Worm (Caenorhabditis elegans) whole organism, L3 larva: ENCODE measurements around the gene nos-1.

Experiments used
- R02D3.7 ChIP-seq: fragments of 150-350 bp; optimal IDR thresholded peaks from 2 replicates; lab custom pipeline; 2014; ENCODE audit warnings: missing biosample characterization, missing genetic modification characterization
- ZK546.5 ChIP-seq: sonication (generic microtip); optimal IDR thresholded peaks from 2 replicates; lab custom pipeline; 2017; ENCODE audit warnings: missing biosample characterization, missing genetic modification characterization
- aly-2 ChIP-seq: fragments of 150-350 bp; optimal IDR thresholded peaks from 2 replicates; lab custom pipeline; 2014; ENCODE audit warnings: missing biosample characterization, missing genetic modification characterization
- ama-1 ChIP-seq: fragments of 150-350 bp; optimal IDR thresholded peaks from 2 replicates; lab custom pipeline; 2018
- ceh-16 ChIP-seq: sonication (generic microtip); optimal IDR thresholded peaks from 2 replicates; lab custom pipeline; 2017; ENCODE audit warnings: missing biosample characterization, missing genetic modification characterization
- ceh-28 ChIP-seq: fragments of 150-350 bp; optimal IDR thresholded peaks from 2 replicates; lab custom pipeline; 2014; ENCODE audit warnings: missing biosample characterization, missing genetic modification reagents, missing genetic modification characterization
- ceh-9 ChIP-seq: sonication (generic microtip); optimal IDR thresholded peaks from 2 replicates; lab custom pipeline; 2018; ENCODE audit warnings: missing biosample characterization, missing genetic modification characterization
- daf-12 ChIP-seq: fragments of 150-350 bp; optimal IDR thresholded peaks from 2 replicates; lab custom pipeline; 2014; ENCODE audit warnings: missing biosample characterization, missing genetic modification reagents, missing genetic modification characterization
- egl-27 ChIP-seq: sonication (generic microtip); optimal IDR thresholded peaks from 4 replicates; lab custom pipeline; 2017; ENCODE audit warnings: missing biosample characterization, missing genetic modification reagents, missing genetic modification characterization
- egl-5 ChIP-seq: fragments of 150-350 bp; optimal IDR thresholded peaks from 2 replicates; lab custom pipeline; 2017; ENCODE audit warnings: missing biosample characterization, missing genetic modification reagents, missing genetic modification characterization, inconsistent platforms
- elt-1 ChIP-seq: fragments of 150-350 bp; optimal IDR thresholded peaks from 2 replicates; lab custom pipeline; 2014; ENCODE audit warnings: missing biosample characterization, missing genetic modification characterization
- elt-2 ChIP-seq: sonication (generic microtip); optimal IDR thresholded peaks from 2 replicates; lab custom pipeline; 2016; ENCODE audit warnings: missing genetic modification reagents, mild to moderate bottlenecking, missing genetic modification characterization, missing compliant biosample characterization
- fkh-10 ChIP-seq: sonication (generic microtip); optimal IDR thresholded peaks from 2 replicates; lab custom pipeline; 2017; ENCODE audit warnings: missing biosample characterization, missing genetic modification reagents, missing genetic modification characterization
- fkh-2 ChIP-seq: fragments of 150-350 bp; optimal IDR thresholded peaks from 2 replicates; lab custom pipeline; 2014; ENCODE audit warnings: missing biosample characterization, missing genetic modification reagents, missing genetic modification characterization
- fos-1 ChIP-seq: fragments of 150-350 bp; optimal IDR thresholded peaks from 2 replicates; lab custom pipeline; 2014; ENCODE audit warnings: missing biosample characterization, missing genetic modification characterization
- jun-1 ChIP-seq: fragments of 150-350 bp; optimal IDR thresholded peaks from 2 replicates; lab custom pipeline; 2014; ENCODE audit warnings: missing biosample characterization, missing genetic modification reagents, missing genetic modification characterization
- lin-15B ChIP-seq: fragments of 150-350 bp; optimal IDR thresholded peaks from 2 replicates; lab custom pipeline; 2014; ENCODE audit warnings: missing biosample characterization, missing genetic modification characterization
- lsy-12 ChIP-seq: sonication (generic microtip); optimal IDR thresholded peaks from 2 replicates; lab custom pipeline; 2016; ENCODE audit warnings: mild to moderate bottlenecking, missing genetic modification characterization, missing compliant biosample characterization
- mdl-1 ChIP-seq: fragments of 150-350 bp; optimal IDR thresholded peaks from 2 replicates; lab custom pipeline; 2014; ENCODE audit warnings: missing biosample characterization, missing genetic modification characterization
- nfya-1 ChIP-seq: sonication (generic microtip); optimal IDR thresholded peaks from 2 replicates; lab custom pipeline; 2017; ENCODE audit warnings: missing genetic modification characterization, mild to moderate bottlenecking, missing compliant biosample characterization, antibody characterized with exemption, moderate library complexity; ENCODE audit not compliant: insufficient read depth
- nhr-23 ChIP-seq: fragments of 150-350 bp; optimal IDR thresholded peaks from 2 replicates; lab custom pipeline; 2014; ENCODE audit warnings: missing biosample characterization, missing genetic modification reagents, missing genetic modification characterization
- nhr-237 ChIP-seq: fragments of 150-350 bp; optimal IDR thresholded peaks from 2 replicates; lab custom pipeline; 2014; ENCODE audit warnings: missing biosample characterization, missing genetic modification characterization
- nhr-25 ChIP-seq: sonication (generic microtip); optimal IDR thresholded peaks from 2 replicates; lab custom pipeline; 2017; ENCODE audit warnings: missing biosample characterization, missing genetic modification characterization
- nhr-43 ChIP-seq: sonication (generic microtip); optimal IDR thresholded peaks from 2 replicates; lab custom pipeline; 2016; ENCODE audit warnings: mild to moderate bottlenecking, missing genetic modification characterization, missing compliant biosample characterization; ENCODE audit not compliant: poor library complexity, severe bottlenecking
- nhr-67 ChIP-seq: fragments of 150-350 bp; optimal IDR thresholded peaks from 2 replicates; lab custom pipeline; 2014; ENCODE audit warnings: missing biosample characterization, missing genetic modification characterization
- nhr-77 ChIP-seq: fragments of 150-350 bp; optimal IDR thresholded peaks from 2 replicates; lab custom pipeline; 2014; ENCODE audit warnings: missing biosample characterization, missing genetic modification characterization
- pqm-1 ChIP-seq: fragments of 150-350 bp; optimal IDR thresholded peaks from 2 replicates; lab custom pipeline; 2017; ENCODE audit warnings: missing biosample characterization, missing genetic modification characterization, inconsistent platforms
- sea-2 ChIP-seq: fragments of 150-350 bp; sonication (generic microtip); optimal IDR thresholded peaks from 4 replicates; lab custom pipeline; 2014; ENCODE audit warnings: missing biosample characterization, missing genetic modification reagents, missing genetic modification characterization
- tbx-2 ChIP-seq: sonication (generic microtip); optimal IDR thresholded peaks from 2 replicates; lab custom pipeline; 2016; ENCODE audit warnings: mild to moderate bottlenecking, missing genetic modification characterization, missing compliant biosample characterization
- unc-39 ChIP-seq: sonication (generic microtip); optimal IDR thresholded peaks from 4 replicates; lab custom pipeline; 2017; ENCODE audit warnings: missing biosample characterization, missing genetic modification characterization
- zag-1 ChIP-seq: fragments of 150-350 bp; optimal IDR thresholded peaks from 2 replicates; lab custom pipeline; 2014; ENCODE audit warnings: missing biosample characterization, missing genetic modification characterization
- ztf-11 ChIP-seq: fragments of 150-350 bp; optimal IDR thresholded peaks from 2 replicates; lab custom pipeline; 2014; ENCODE audit warnings: missing biosample characterization, missing genetic modification characterization
- ztf-4 ChIP-seq: fragments of 150-350 bp; optimal IDR thresholded peaks from 2 replicates; lab custom pipeline; 2014; ENCODE audit warnings: missing biosample characterization, missing genetic modification characterization

nos-1 gene

DNA sequence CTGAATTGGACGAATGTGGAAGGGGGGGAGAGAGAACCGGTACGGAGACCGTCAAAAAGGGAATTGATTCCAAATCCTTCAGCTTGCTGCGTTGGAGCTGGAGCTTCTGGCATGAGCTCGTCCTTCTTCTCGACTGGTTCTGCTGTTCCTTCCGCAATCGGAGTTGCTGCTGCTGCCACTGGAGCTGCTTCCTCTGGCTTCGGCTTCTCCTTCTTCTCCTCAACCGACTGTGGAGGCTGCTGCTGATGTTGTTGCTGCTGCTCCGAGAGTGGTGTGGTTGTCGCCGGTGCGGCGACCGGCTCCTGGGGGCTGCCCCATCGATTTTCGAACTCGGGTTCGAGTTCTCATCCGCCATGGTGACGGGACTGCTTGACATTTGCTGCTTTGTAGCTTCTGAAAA is 18.2 kb downstream of the nos-1 start, which contains the start of gene R03D7.2:
R03D7.2 (minus strand) TSS at position 399 of the 400 bp plus-strand sequence.
- TF ChIP-seq fkh-2 (tag; lab: Kevin White, UChicago): no peak
- no peak for TF ChIP-seq ceh-9 (tag; lab: Kevin White, UChicago)
- TF ChIP-seq nhr-25 (tag; lab: Kevin White, UChicago): no peak
- TF ChIP-seq fos-1 (tag; lab: Kevin White, UChicago): no peak
- no peak for TF ChIP-seq nhr-67 (tag; lab: Kevin White, UChicago)
- TF ChIP-seq elt-1 (tag; lab: Kevin White, UChicago): no peak
- TF ChIP-seq elt-2 (tag; lab: Kevin White, UChicago): no peak
- TF ChIP-seq unc-39 (tag; lab: Kevin White, UChicago): no peak
- no peak for TF ChIP-seq fkh-10
- no peak for TF ChIP-seq jun-1 (tag; lab: Kevin White, UChicago)
- TF ChIP-seq lin-15B (tag; lab: Kevin White, UChicago): no peak

DNA sequence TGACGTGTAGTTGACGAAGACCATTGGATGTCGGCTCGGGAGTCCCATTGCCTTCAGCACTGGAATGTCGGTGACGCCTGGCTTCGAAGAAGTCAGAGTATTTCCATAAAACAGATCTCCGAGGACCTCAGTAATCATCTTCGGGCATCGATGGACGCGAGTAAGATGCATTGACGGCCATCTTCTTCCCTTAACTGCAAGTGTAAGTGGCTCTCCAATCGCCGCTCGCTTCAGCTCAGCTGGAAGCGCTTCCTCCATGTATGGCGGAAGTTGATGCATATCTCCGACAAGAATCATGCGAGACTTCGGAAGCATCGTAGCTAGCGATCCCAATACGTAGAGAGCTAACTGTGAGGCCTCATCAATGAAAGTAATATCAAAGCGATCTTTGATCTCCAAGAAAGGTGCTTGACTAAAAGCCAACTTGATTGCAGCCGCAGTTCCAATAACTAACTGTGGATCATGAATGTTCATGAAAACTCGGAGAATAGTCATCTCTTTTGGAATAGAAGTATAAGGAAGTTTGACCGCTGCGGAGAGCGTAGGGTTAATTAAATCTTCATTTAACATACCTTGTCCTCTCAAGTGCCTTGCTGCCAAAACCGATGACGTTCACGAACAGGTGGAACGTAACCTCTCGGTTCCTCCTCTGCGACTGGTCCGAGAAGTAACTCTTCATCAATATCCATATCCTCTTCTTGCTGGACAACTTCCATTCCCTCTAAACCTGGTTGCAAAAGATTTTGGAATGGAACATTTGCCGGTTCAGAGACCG is 18.8 kb downstream of the nos-1 start:
- no peak for TF ChIP-seq ztf-4 (tag; lab: Kevin White, UChicago)
- TF ChIP-seq R02D3.7: no peak
- TF ChIP-seq nfya-1 (tag; lab: Kevin White, UChicago): no peak
- TF ChIP-seq fkh-2 (tag; lab: Kevin White, UChicago): no peak
- TF ChIP-seq nhr-237: no peak
- no peak for TF ChIP-seq ceh-9 (tag; lab: Kevin White, UChicago)
- TF ChIP-seq zag-1 (tag; lab: Kevin White, UChicago): no peak
- no peak for TF ChIP-seq elt-2 (tag; lab: Kevin White, UChicago)
- no peak for TF ChIP-seq nhr-77 (tag; lab: Kevin White, UChicago)
- no peak for TF ChIP-seq pqm-1
- no peak for TF ChIP-seq ztf-11 (tag; lab: Kevin White, UChicago)
- no peak for TF ChIP-seq elt-1 (tag; lab: Kevin White, UChicago)
- TF ChIP-seq mdl-1 (tag; lab: Kevin White, UChicago): no peak
- TF ChIP-seq aly-2 (tag; lab: Kevin White, UChicago): no peak
- TF ChIP-seq jun-1 (tag; lab: Kevin White, UChicago): no peak
- no peak for TF ChIP-seq fkh-10
- TF ChIP-seq lsy-12: no peak
- no peak for TF ChIP-seq daf-12 (tag; lab: Kevin White, UChicago)
- no peak for TF ChIP-seq egl-5 (tag; lab: Kevin White, UChicago)

DNA sequence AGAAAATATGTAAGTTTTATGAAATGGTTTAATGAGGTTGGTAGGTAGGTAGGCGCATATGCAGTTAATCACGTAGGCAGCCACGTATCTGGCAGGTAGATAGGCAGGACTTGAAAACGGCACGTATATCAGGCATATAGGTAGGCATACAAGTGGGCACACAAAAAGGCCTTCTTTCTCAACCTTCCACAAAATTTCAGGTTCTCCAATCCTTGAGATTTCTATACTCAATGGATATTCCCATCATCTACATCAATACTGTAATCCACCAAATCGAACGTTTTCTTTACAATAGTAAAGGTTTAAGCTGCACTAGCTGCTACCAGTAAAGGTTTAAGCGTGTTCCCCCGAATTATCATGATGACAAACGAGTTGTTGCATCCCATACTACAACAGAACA is 20.7 kb downstream of the nos-1 start:
- TF ChIP-seq nhr-23 (tag; lab: Kevin White, UChicago) (no peak), sea-2 (no peak), lsy-12 (no peak), ceh-28 (tag; lab: Kevin White, UChicago) (no peak), nhr-237 (no peak), egl-5 (tag; lab: Kevin White, UChicago) (no peak), ama-1 (lab: Kevin White, UChicago) (no peak), tbx-2 (no peak), fkh-2 (tag; lab: Kevin White, UChicago) (no peak), egl-27 (tag; lab: Kevin White, UChicago) (no peak), ceh-16 (tag; lab: Kevin White, UChicago) (no peak), zag-1 (tag; lab: Kevin White, UChicago) (no peak), ZK546.5 (tag; lab: Kevin White, UChicago) (no peak)

DNA sequence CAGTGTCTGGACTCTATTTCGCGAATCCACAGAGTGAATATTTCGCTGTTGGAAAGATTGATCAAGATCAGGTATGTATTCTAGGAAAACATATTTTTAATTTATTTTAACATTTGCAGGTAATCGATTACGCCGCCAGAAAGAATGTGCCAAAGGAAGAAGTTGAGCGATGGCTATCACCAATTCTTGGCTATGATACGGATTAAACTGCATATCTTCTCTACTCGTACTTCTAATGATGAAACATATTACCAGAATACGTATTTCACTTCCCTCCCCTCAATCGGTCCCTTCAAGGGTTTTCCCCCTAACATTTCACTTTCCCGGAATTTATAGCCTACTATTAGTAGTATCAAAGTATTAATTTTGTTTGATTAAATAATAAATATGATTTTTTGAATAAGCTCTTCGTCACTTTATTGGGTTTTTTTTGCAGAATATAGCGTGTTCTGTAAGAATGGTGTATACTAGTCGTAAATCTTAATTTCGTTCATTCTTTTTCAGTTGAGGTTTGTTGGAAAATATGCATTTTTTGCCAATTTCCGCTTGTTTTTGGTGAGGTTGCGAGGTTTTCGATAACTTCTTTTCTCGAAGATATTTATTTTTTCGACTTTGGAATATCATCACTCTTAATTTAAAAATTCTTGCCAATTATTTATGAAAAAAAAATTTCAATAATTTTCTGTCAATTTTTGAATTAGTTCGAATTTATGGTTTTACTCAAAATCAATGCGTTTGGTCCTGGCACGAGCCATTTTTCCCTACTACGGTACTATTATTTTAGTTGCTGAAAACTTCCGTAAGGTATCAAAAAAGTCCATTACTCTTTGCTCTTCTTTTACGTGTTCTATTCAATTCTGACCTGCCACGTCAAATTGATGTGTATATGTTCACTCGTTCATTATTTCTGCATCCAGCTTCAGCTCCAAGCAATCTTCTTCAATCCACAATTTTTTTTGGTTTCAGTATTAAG is 22.0 kb downstream of the nos-1 start:
- no peak for TF ChIP-seq egl-27 (tag; lab: Kevin White, UChicago)
- TF ChIP-seq nhr-43 (tag; lab: Kevin White, UChicago): peak; percentile 62
- peak; percentile 13 for TF ChIP-seq lsy-12
